Worm (Caenorhabditis elegans) whole organism, young adult: ENCODE data around the gene F53B2.5.

ENCODE experiments used
- T07F8.4 ChIP-seq: sonication (generic microtip); optimal IDR thresholded peaks from 2 replicates; lab custom pipeline; 2016; ENCODE audit warnings: mild to moderate bottlenecking, missing genetic modification characterization, moderate library complexity, missing compliant biosample characterization
- ama-1 ChIP-seq, 3 experiments: fragments of 150-350 bp in 1 of 3; sonication (generic microtip) in 2 of 3; optimal IDR thresholded peaks; 2 replicates each; lab custom pipeline; 2014 to 2018; ENCODE audit warnings: missing biosample characterization in 2 of 3, missing genetic modification characterization in 2 of 3, missing genetic modification reagents in 2 of 3
- ceh-100 ChIP-seq: fragments of 200-800 bp; sonication (Bioruptor generic); IDR thresholded peaks from 2 replicates; pipeline ENCODE4 v1.3.6; 2022; ENCODE audit warnings: missing genetic modification reagents, missing genetic modification characterization, missing compliant biosample characterization
- dpl-1 ChIP-seq: fragments of 150-350 bp; optimal IDR thresholded peaks from 2 replicates; lab custom pipeline; 2014; ENCODE audit warnings: missing biosample characterization, missing genetic modification reagents, missing genetic modification characterization
- tbp1 ChIP-seq: fragments of 200-800 bp; sonication (Bioruptor generic); optimal IDR thresholded peaks from 2 replicates; lab custom pipeline; 2018; ENCODE audit warnings: mild to moderate bottlenecking, missing genetic modification characterization, missing compliant biosample characterization
- ztf-18 ChIP-seq: sonication (generic microtip); optimal IDR thresholded peaks from 2 replicates; lab custom pipeline; 2016; ENCODE audit warnings: missing genotype, mild to moderate bottlenecking, missing genetic modification characterization, missing compliant biosample characterization

DNA sequence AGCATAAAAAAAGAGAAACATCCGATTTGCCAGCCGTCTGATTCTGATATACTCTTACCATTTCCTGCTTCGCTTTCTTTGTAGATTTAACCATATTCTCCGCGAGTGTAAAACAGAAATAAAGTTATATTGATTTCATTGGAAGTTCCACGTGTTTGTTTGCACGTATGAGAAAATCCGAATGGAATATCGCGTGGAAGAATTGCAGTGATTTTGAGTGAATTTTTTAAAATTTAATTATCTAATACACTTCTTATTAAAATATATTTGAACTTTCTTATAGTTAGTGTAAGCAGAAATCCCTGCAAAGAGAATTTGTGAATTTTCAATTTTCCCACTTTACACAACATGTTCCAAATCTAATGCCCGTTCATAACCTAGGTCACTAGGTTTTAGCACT is at the start of gene F53B2.5:
- no peak for TF ChIP-seq dpl-1 (GFP tag; lab: Kevin White, UChicago)
- TF ChIP-seq T07F8.4 (tag; lab: Kevin White, UChicago), result no peak
- TF ChIP-seq tbp1 (GFP tag; lab: Kevin White, UChicago), result no peak
- TF ChIP-seq ama-1 (optimal IDR thresholded peaks at IDR 0.05; lab: Kevin White, UChicago), result no peak
- no peak for TF ChIP-seq ama-1 (GFP tag; optimal IDR thresholded peaks at IDR 0.05; lab: Kevin White, UChicago)
- no peak for TF ChIP-seq ceh-100 (GFP tag; lab: Robert Waterston, UW)
- no peak for TF ChIP-seq ztf-18 (tag; lab: Kevin White, UChicago)
